Fruit fly (Drosophila melanogaster): ENCODE data around the gene Tpc1.
A peak's percentile ranks its signal among the peaks of the same experiment; 100 is the strongest.

Tpc1 gene

dm6 chr3R:10886462-10887315 lies 4.7 kb upstream of the Tpc1 start (continued):
- TF ChIP-seq CG18619 (GFP tag; optimal IDR thresholded peaks at IDR 0.05) (peak; percentile 90), trh (GFP tag; optimal IDR thresholded peaks at IDR 0.05) (peak; percentile 48), CG17361 (GFP tag; IDR thresholded peaks at IDR 0.05) (peak; percentile 91), CG6654 (GFP tag; optimal IDR thresholded peaks at IDR 0.05) (peak; percentile 53), CG17829 (tag; optimal IDR thresholded peaks at IDR 0.05) (peak; percentile 76), Camta (GFP tag; optimal IDR thresholded peaks at IDR 0.05) (peak; percentile 86), CG16813 (GFP tag; IDR thresholded peaks at IDR 0.05; ENCODE audit: partially characterized antibody) (no peak), seq (GFP tag; IDR thresholded peaks at IDR 0.05) (peak; percentile 85), CG6272 (GFP tag; IDR thresholded peaks at IDR 0.05) (peak; percentile 82), CG9876 (GFP tag; optimal IDR thresholded peaks at IDR 0.05) (peak; percentile 25), CG43689 (GFP tag; IDR thresholded peaks at IDR 0.05) (peak; percentile 69), CG7963 (GFP tag; IDR thresholded peaks at IDR 0.05; ENCODE audit: partially characterized antibody) (no peak), CG2116 (GFP tag; optimal IDR thresholded peaks at IDR 0.05) (peak; percentile 47), Bdp1 (GFP tag; optimal IDR thresholded peaks at IDR 0.05) (peak; percentile 60), CG4404 (GFP tag; IDR thresholded peaks at IDR 0.05) (peak; percentile 73), CG9797 (GFP tag; optimal IDR thresholded peaks at IDR 0.05) (peak; percentile 27), Hmx (GFP tag; optimal IDR thresholded peaks at IDR 0.05) (peak; percentile 84), HLHmδ (GFP tag; optimal IDR thresholded peaks at IDR 0.05) (no peak), amos (GFP tag; IDR thresholded peaks at IDR 0.05; ENCODE audit: partially characterized antibody) (no peak), zfh1 (GFP tag; IDR thresholded peaks at IDR 0.05) (peak; percentile 74), emc (GFP tag; optimal IDR thresholded peaks at IDR 0.05) (peak; percentile 53), CG6254 (GFP tag; optimal IDR thresholded peaks at IDR 0.05) (peak; percentile 74), Dek (tag; optimal IDR thresholded peaks at IDR 0.05) (peak; percentile 86), Oli (tag; optimal IDR thresholded peaks at IDR 0.05) (peak; percentile 91), HLH54F (GFP tag; optimal IDR thresholded peaks at IDR 0.05) (peak; percentile 79), CG17328 (GFP tag; IDR thresholded peaks at IDR 0.05) (peak; percentile 77), eve (GFP tag; optimal IDR thresholded peaks at IDR 0.05) (no peak), CG4328 (GFP tag; optimal IDR thresholded peaks at IDR 0.05) (peak; percentile 92), CG3407 (GFP tag; optimal IDR thresholded peaks at IDR 0.05) (peak; percentile 79), eyg (GFP tag; optimal IDR thresholded peaks at IDR 0.05) (peak; percentile 79), CG1529 (GFP tag; optimal IDR thresholded peaks at IDR 0.05) (peak; percentile 79), Bteb2 (GFP tag; optimal IDR thresholded peaks at IDR 0.05) (peak; percentile 88), vfl (GFP tag; optimal IDR thresholded peaks at IDR 0.05) (peak; percentile 82), kay (GFP tag; optimal IDR thresholded peaks at IDR 0.05) (peak; percentile 61), ase (GFP tag; IDR thresholded peaks at IDR 0.05) (peak; percentile 84), YL-1 (GFP tag; optimal IDR thresholded peaks at IDR 0.05) (peak; percentile 39), CG5180 (GFP tag; optimal IDR thresholded peaks at IDR 0.05) (peak; percentile 70), Mad (GFP tag; optimal IDR thresholded peaks at IDR 0.05) (peak; percentile 71), vvl (GFP tag; IDR thresholded peaks at IDR 0.05) (peak; percentile 94), D19B (GFP tag; optimal IDR thresholded peaks at IDR 0.05) (peak; percentile 73), CG13894 (tag; optimal IDR thresholded peaks at IDR 0.05) (peak; percentile 94), BEAF-32 (GFP tag; optimal IDR thresholded peaks at IDR 0.05) (peak; percentile 6), CG3838 (GFP tag; optimal IDR thresholded peaks at IDR 0.05) (peak; percentile 65), ems (GFP tag; optimal IDR thresholded peaks at IDR 0.05) (peak; percentile 92), HmgZ (tag; optimal IDR thresholded peaks at IDR 0.05) (peak; percentile 92), HmgD (GFP tag; optimal IDR thresholded peaks at IDR 0.05) (no peak), CG8924 (tag; optimal IDR thresholded peaks at IDR 0.05) (peak; percentile 88), CG1792 (GFP tag; optimal IDR thresholded peaks at IDR 0.05) (peak; percentile 72), sr (GFP tag; IDR thresholded peaks at IDR 0.05) (0 out of 3 replicates have a peak, but pooled peaks have one; percentile 2), yki (optimal IDR thresholded peaks at IDR 0.05) (peak; percentile 55)
